Worm (Caenorhabditis elegans) whole organism, L4 larva: ENCODE results near the gene nlp-63.

Experiments
- F26F4.8 ChIP-seq: fragments of 200-800 bp; sonication (Bioruptor generic); conservative IDR thresholded peaks from 2 replicates; pipeline ENCODE4 v1.3.6; 2022; ENCODE audit warnings: missing genetic modification characterization, missing compliant biosample characterization
- arid-1 ChIP-seq: fragments of 200-800 bp; sonication (Bioruptor generic); conservative IDR thresholded peaks from 2 replicates; pipeline ENCODE4 v1.3.6; 2022; ENCODE audit warnings: missing genetic modification reagents, missing genetic modification characterization, missing compliant biosample characterization
- fos-1 ChIP-seq: fragments of 150-350 bp; optimal IDR thresholded peaks from 2 replicates; lab custom pipeline; 2014; ENCODE audit warnings: missing biosample characterization, missing genetic modification characterization
- nhr-25 ChIP-seq: sonication (generic microtip); optimal IDR thresholded peaks from 2 replicates; lab custom pipeline; 2017; ENCODE audit warnings: missing genetic modification characterization, mild to moderate bottlenecking, missing compliant biosample characterization, antibody characterized with exemption, moderate library complexity, borderline replicate concordance; ENCODE audit not compliant: insufficient read depth
- php-3 ChIP-seq: fragments of 200-800 bp; sonication (Bioruptor generic); IDR thresholded peaks from 2 replicates; pipeline ENCODE4 v1.3.6; 2022; ENCODE audit warnings: missing genetic modification reagents, missing genetic modification characterization, missing compliant biosample characterization
- tra-1 ChIP-seq: fragments of 200-800 bp; sonication (Bioruptor generic); IDR thresholded peaks from 2 replicates; pipeline ENCODE4 v1.3.6; 2022; ENCODE audit warnings: missing genetic modification reagents, missing genetic modification characterization, missing compliant biosample characterization
- ztf-11 ChIP-seq: fragments of 150-350 bp; optimal IDR thresholded peaks from 2 replicates; lab custom pipeline; 2014; ENCODE audit warnings: missing biosample characterization, missing genetic modification characterization
- ztf-7 ChIP-seq: fragments of 150-350 bp; optimal IDR thresholded peaks from 2 replicates; lab custom pipeline; 2014; ENCODE audit warnings: missing biosample characterization, missing genetic modification characterization

DNA sequence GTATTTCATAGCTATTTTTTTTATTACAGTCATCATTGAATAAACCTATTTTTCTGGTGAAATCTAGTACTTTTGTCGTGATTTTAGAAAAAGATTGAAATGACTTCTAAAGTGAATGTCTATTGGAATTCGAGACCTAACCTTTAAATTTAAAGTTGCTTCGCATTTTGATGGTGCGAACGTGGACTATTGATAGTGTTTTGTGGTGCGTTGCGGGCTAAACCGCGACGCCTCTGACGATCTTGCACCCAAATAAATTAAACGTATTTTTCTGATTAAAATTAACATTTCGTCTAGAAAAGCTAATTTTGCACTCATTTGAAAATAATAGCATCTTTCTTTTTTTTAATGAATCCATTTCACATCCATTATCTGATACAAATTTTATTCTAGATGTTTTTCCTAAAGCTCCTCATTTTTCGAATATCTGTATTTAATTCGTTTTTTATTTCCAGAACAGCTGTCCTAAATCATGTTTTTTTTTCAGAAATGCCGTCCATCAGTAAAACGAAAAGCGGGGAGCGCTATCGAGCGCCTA lies 17.3 kb downstream of the nlp-63 start, which contains the start of gene wbp-11:
- TF ChIP-seq ztf-11 (no peak), nhr-25 (tag; lab: Kevin White, UChicago) (no peak), tra-1 (no peak), php-3 (GFP tag; lab: Robert Waterston, UW) (no peak), ztf-7 (tag; lab: Kevin White, UChicago) (no peak), fos-1 (tag; lab: Kevin White, UChicago) (no peak), F26F4.8 (GFP tag; lab: Robert Waterston, UW) (no peak), arid-1 (GFP tag; lab: Robert Waterston, UW) (no peak)
